Worm (Caenorhabditis elegans): ENCODE results near the gene sap-49.

- no peak for TF ChIP-seq ztf-4 (tag; optimal IDR thresholded peaks at IDR 0.05)
- no peak for TF ChIP-seq tbx-2 (tag; optimal IDR thresholded peaks at IDR 0.05)
- no peak for TF ChIP-seq nhr-23 (tag; optimal IDR thresholded peaks at IDR 0.05)
- no peak for TF ChIP-seq sea-2 (GFP tag; optimal IDR thresholded peaks at IDR 0.05)
- TF ChIP-seq pha-4 (tag; optimal IDR thresholded peaks at IDR 0.05) = no peak
- TF ChIP-seq elt-3 (tag; optimal IDR thresholded peaks at IDR 0.05) = no peak
- TF ChIP-seq elt-1 (tag; optimal IDR thresholded peaks at IDR 0.05) = no peak
- no peak for TF ChIP-seq elt-2 (tag; optimal IDR thresholded peaks at IDR 0.05)
- TF ChIP-seq lin-15B (tag; optimal IDR thresholded peaks at IDR 0.05) = no peak
- no peak for TF ChIP-seq R02D3.7 (tag; optimal IDR thresholded peaks at IDR 0.05)
- no peak for TF ChIP-seq unc-62 (GFP tag; optimal IDR thresholded peaks at IDR 0.05)
- TF ChIP-seq mdl-1 (tag; optimal IDR thresholded peaks at IDR 0.05) = no peak
Measured at ce11 chrII:7985029-7985428, 50.5 kb downstream of the sap-49 start.

All from whole organism, L3 larva.